Worm (Caenorhabditis elegans) whole organism, L1 larva: ENCODE results near the gene cest-9.2.

ENCODE experiments used
- elt-3 ChIP-seq, 6 experiments: fragments of 150-350 bp in 1 of 6; sonication (generic microtip); optimal IDR thresholded peaks; 2 replicates each; lab custom pipeline; 2017 to 2018; ENCODE audit warnings: missing biosample characterization in 6 of 6, missing genetic modification characterization in 6 of 6, inconsistent platforms in 1 of 6
- fkh-10 ChIP-seq: sonication (generic microtip); optimal IDR thresholded peaks from 2 replicates; lab custom pipeline; 2017; ENCODE audit warnings: missing biosample characterization, missing genetic modification reagents, missing genetic modification characterization
- nhr-12 ChIP-seq: sonication (generic microtip); optimal IDR thresholded peaks from 2 replicates; lab custom pipeline; 2017; ENCODE audit warnings: missing biosample characterization, missing genetic modification characterization

DNA sequence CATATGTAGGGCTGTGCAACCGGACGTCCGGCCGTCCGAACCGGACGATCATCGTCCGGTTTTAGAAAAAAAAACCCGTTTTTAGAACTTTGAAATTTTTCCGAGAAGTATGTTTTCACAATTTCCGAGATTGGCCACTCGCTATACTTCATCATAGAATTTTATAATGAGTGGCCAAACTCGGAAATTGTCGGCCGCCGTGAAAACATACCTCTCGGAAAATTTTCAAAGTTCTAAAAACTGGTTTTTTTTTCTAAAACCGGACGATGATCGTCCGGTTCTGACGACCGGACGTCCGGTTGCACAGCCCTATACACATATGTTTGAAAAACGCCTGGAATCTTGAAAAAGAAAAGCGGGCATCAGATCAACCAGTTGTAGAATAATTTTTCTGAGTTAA is 5.2 kb downstream of the cest-9.2 start:
- TF ChIP-seq elt-3 (tag; optimal IDR thresholded peaks at IDR 0.05; lab: Kevin White, UChicago) (no peak), nhr-12 (tag; lab: Kevin White, UChicago) (no peak), fkh-10 (GFP tag; lab: Kevin White, UChicago) (no peak)
